Fruit fly (Drosophila melanogaster): ENCODE data around the gene HHEX.

Gene HHEX

dm6 chr3R:21057519-21057918 is 23.2 kb downstream of the HHEX start:
- no peak for TF ChIP-seq CG17801 (GFP tag; optimal IDR thresholded peaks at IDR 0.05; ENCODE audit: partially characterized antibody)

- no peak for TF ChIP-seq CG17801 (GFP tag; optimal IDR thresholded peaks at IDR 0.05; ENCODE audit: partially characterized antibody)
These were observed 29.9 kb downstream of the HHEX start, which contains the start of gene Jhbp15 for dm6 chr3R:21050875-21051274. Gene Jhbp15, minus strand, starts transcription at chr3R:21050975.

dm6 chr3R:21048729-21049128 is 32.0 kb downstream of the HHEX start, which contains the start of gene CG7079:
Gene CG7079, minus strand, starts transcription at chr3R:21048829.
- no peak for TF ChIP-seq CG17801 (GFP tag; optimal IDR thresholded peaks at IDR 0.05; ENCODE audit: partially characterized antibody)

- no peak for TF ChIP-seq CG17801 (GFP tag; optimal IDR thresholded peaks at IDR 0.05; ENCODE audit: partially characterized antibody)
These were observed 33.8 kb downstream of the HHEX start, which contains the start of gene CG31207 for dm6 chr3R:21046927-21047326. Gene CG31207, minus strand, starts transcription at chr3R:21047027.

- TF ChIP-seq CG17801 (GFP tag; optimal IDR thresholded peaks at IDR 0.05; ENCODE audit: partially characterized antibody): no peak
These were observed 35.0 kb downstream of the HHEX start, which contains the start of gene CG31189 for dm6 chr3R:21045742-21046141. Gene CG31189, minus strand, starts transcription at chr3R:21045842.

- TF ChIP-seq CG17801 (GFP tag; optimal IDR thresholded peaks at IDR 0.05; ENCODE audit: partially characterized antibody): no peak
These were observed 37.1 kb downstream of the HHEX start, which contains the start of gene CG12278 for dm6 chr3R:21043549-21044118. Gene CG12278, plus strand, starts transcription at chr3R:21044068.

dm6 chr3R:21042399-21042798 is 38.3 kb downstream of the HHEX start, which contains the start of gene Dhc93AB:
Gene Dhc93AB, minus strand, starts transcription at chr3R:21042499.
- TF ChIP-seq CG17801 (GFP tag; optimal IDR thresholded peaks at IDR 0.05; ENCODE audit: partially characterized antibody): no peak

Data from ovary, adult (tissue).